Worm (Caenorhabditis elegans): Measurements from ENCODE around the gene nfyb-1.

DNA sequence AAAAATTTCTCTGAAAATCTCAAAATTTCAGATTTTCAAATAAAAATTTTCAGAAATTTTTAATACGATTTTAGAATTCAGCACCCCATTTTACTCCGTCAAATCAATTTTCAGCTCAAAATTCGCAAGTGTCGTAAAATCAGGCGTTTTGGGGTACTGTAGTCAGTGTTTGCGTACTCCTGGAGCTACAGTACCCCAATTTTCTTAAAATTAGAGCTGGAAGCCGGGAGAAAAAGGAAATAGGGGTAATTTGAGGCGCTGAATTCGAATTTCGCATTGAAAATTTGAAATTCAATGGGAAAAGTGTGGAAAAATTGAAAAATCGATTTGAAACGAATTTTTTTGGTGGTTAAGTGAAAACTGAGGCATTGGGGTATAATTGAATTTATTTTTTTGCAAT, 5.9 kb downstream of the nfyb-1 start:
- TF ChIP-seq snpc-1.3 (tag; optimal IDR thresholded peaks at IDR 0.05; ENCODE audit: insufficient read depth) (no peak), F55B11.4 (tag; optimal IDR thresholded peaks at IDR 0.05; ENCODE audit: borderline replicate concordance, insufficient read depth) (no peak), unc-62 (GFP tag; optimal IDR thresholded peaks at IDR 0.05) (no peak), dpl-1 (GFP tag; optimal IDR thresholded peaks at IDR 0.05) (no peak)

All from whole organism, young adult.